Worm (Caenorhabditis elegans): ENCODE data around the gene srd-41.

srd-41 gene

DNA sequence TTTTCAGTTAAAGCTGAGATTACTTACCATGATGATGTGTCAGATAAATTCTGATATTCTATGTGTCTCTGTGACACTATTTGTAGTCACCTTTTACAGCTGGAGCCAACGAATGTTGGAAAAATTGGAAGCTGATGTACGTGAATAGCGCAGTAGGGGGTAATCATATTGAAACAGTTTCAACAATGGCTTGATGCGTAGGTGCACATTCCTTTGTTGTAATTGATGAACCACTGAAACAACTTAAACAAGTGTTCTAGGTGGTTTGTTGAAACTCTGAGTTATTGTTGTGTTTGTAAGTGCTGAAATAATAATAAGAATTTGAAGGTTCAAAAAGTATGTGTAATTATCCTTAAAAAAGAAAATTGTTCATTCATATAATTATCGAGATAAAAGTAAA, 30.1 kb downstream of the srd-41 start, which contains the start of gene nspc-12:
Gene nspc-12, minus strand, starts transcription at position 101 of the 400 bp plus-strand sequence.
- no peak for TF ChIP-seq mep-1 (tag; optimal IDR thresholded peaks at IDR 0.05)
- no peak for TF ChIP-seq nhr-25 (tag; optimal IDR thresholded peaks at IDR 0.05; ENCODE audit: borderline replicate concordance, insufficient read depth)
- TF ChIP-seq arid-1 (GFP tag; conservative IDR thresholded peaks at IDR 0.05): no peak
- no peak for TF ChIP-seq zip-2 (tag; optimal IDR thresholded peaks at IDR 0.05)
- TF ChIP-seq ces-1 (GFP tag; optimal IDR thresholded peaks at IDR 0.05): no peak
- TF ChIP-seq ceh-28 (tag; optimal IDR thresholded peaks at IDR 0.05): no peak
- TF ChIP-seq nhr-111 (GFP tag; optimal IDR thresholded peaks at IDR 0.05): no peak
- no peak for TF ChIP-seq hif-1 (tag; optimal IDR thresholded peaks at IDR 0.05)
- no peak for TF ChIP-seq mdl-1 (tag; optimal IDR thresholded peaks at IDR 0.05)
- TF ChIP-seq skn-1 (tag; optimal IDR thresholded peaks at IDR 0.05): no peak
- no peak for TF ChIP-seq mxl-3 (GFP tag; optimal IDR thresholded peaks at IDR 0.05)
- no peak for TF ChIP-seq attf-4 (tag; optimal IDR thresholded peaks at IDR 0.05)
- no peak for TF ChIP-seq lin-13 (GFP tag; optimal IDR thresholded peaks at IDR 0.05)
- no peak for TF ChIP-seq pqm-1 (tag; optimal IDR thresholded peaks at IDR 0.05)
- no peak for TF ChIP-seq zip-11 (GFP tag; IDR thresholded peaks at IDR 0.05)
- TF ChIP-seq vab-7 (GFP tag; IDR thresholded peaks at IDR 0.05): no peak

ce11 chrX:12357127-12357526, 30.6 kb downstream of the srd-41 start, which contains the start of gene nspc-13:
Gene nspc-13 (plus strand): TSS chrX:12357427.
- TF ChIP-seq unc-62 (GFP tag; optimal IDR thresholded peaks at IDR 0.05 in 1 of 2): peak in 1 of 2 experiments; percentile 12
- TF ChIP-seq unc-62 (tag; optimal IDR thresholded peaks at IDR 0.05): no peak
- no peak for TF ChIP-seq mxl-3 (GFP tag; optimal IDR thresholded peaks at IDR 0.05)
- TF ChIP-seq nhr-102 (tag; optimal IDR thresholded peaks at IDR 0.05): no peak
- no peak for TF ChIP-seq cey-2 (tag; optimal IDR thresholded peaks at IDR 0.05; ENCODE audit: borderline replicate concordance, insufficient read depth)
- no peak for TF ChIP-seq unc-39 (tag; optimal IDR thresholded peaks at IDR 0.05)
- no peak for TF ChIP-seq lin-39 (tag; optimal IDR thresholded peaks at IDR 0.05)
- TF ChIP-seq jun-1 (tag; optimal IDR thresholded peaks at IDR 0.05): no peak
- no peak for TF ChIP-seq skn-1 (tag; optimal IDR thresholded peaks at IDR 0.05)

- TF ChIP-seq aly-2 (tag; optimal IDR thresholded peaks at IDR 0.05) (no peak), zip-2 (tag; optimal IDR thresholded peaks at IDR 0.05) (no peak), hlh-11 (tag; optimal IDR thresholded peaks at IDR 0.05) (no peak), cey-2 (tag; optimal IDR thresholded peaks at IDR 0.05; ENCODE audit: borderline replicate concordance, insufficient read depth) (no peak), ceh-82 (tag; optimal IDR thresholded peaks at IDR 0.05) (no peak), snpc-4 (tag; optimal IDR thresholded peaks at IDR 0.05) (no peak), skn-1 (tag; optimal IDR thresholded peaks at IDR 0.05) (no peak), egl-43 (GFP tag; IDR thresholded peaks at IDR 0.05) (no peak), nhr-11 (tag; optimal IDR thresholded peaks at IDR 0.05) (no peak), unc-62 (GFP tag; optimal IDR thresholded peaks at IDR 0.05 in 1 of 2) (no peak), unc-62 (tag; optimal IDR thresholded peaks at IDR 0.05) (no peak)
Measured at ce11 chrX:12358957-12359356, 32.4 kb downstream of the srd-41 start, which contains the start of gene nspc-14. Gene nspc-14 (minus strand): TSS chrX:12359057.

DNA sequence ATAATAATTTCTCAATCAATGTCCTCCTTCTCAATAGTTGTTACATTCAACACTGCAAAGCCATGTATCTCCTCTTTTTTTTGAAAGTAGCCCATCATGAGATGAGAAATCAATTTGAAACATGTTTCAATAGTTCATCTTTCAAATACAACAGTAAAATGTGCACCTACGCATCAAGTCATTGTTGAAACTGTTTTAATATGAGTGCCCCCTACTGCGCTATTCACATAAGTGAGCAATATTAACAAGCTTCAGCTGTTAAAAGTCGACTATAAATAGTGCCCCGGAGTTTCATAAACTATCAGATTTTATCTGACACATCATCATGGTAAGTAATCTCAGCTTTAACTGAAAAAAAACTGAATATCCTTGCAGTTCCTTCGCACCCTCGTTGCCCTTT, 33.9 kb downstream of the srd-41 start, which contains the start of the genes nspc-15 and F19H6.6:
Gene nspc-15, plus strand, starts transcription at position 301 of the 400 bp plus-strand sequence.
Gene F19H6.6, plus strand, starts transcription at position 384 of the 400 bp plus-strand sequence.
- TF ChIP-seq nhr-42 (GFP tag; IDR thresholded peaks at IDR 0.05) (no peak), lin-39 (tag; optimal IDR thresholded peaks at IDR 0.05) (no peak), ceh-20 (GFP tag; IDR thresholded peaks at IDR 0.05) (no peak), mxl-2 (GFP tag; conservative IDR thresholded peaks at IDR 0.05) (no peak), skn-1 (tag; optimal IDR thresholded peaks at IDR 0.05) (no peak)

- TF ChIP-seq Y48G9A.11 (GFP tag; IDR thresholded peaks at IDR 0.05) (no peak), aly-2 (tag; optimal IDR thresholded peaks at IDR 0.05) (no peak), madf-9 (GFP tag; conservative IDR thresholded peaks at IDR 0.05) (peak; percentile 95), dve-1 (tag; optimal IDR thresholded peaks at IDR 0.05; ENCODE audit: insufficient read depth) (peak; percentile 100), mdt-29 (GFP tag; IDR thresholded peaks at IDR 0.05) (peak; percentile 92), lim-7 (GFP tag; IDR thresholded peaks at IDR 0.05) (no peak), ctbp-1 (GFP tag; IDR thresholded peaks at IDR 0.05) (peak; percentile 98), mxl-3 (GFP tag; optimal IDR thresholded peaks at IDR 0.05) (peak; percentile 89), nhr-77 (tag; optimal IDR thresholded peaks at IDR 0.05) (peak; percentile 100), lin-1 (GFP tag; IDR thresholded peaks at IDR 0.05) (peak; percentile 92), T20F7.1 (GFP tag; optimal IDR thresholded peaks at IDR 0.05) (peak; percentile 94), zfp-3 (GFP tag; conservative IDR thresholded peaks at IDR 0.05) (peak; percentile 95), ceh-28 (tag; optimal IDR thresholded peaks at IDR 0.05) (peak; percentile 98), nhr-41 (GFP tag; IDR thresholded peaks at IDR 0.05) (peak; percentile 72; the same call in 1 of the 2 replicates), nhr-11 (tag; optimal IDR thresholded peaks at IDR 0.05) (peak; percentile 97)
Measured at ce11 chrX:12362951-12363486, 36.5 kb downstream of the srd-41 start.

All from whole organism, L4 larva.